Fruit fly (Drosophila melanogaster): ENCODE results near the gene CG4914.
A peak's percentile ranks its signal among the peaks of the same experiment; 100 is the strongest.

CG4914 gene

dm6 chr3L:14634773-14635563, 43.0 kb downstream of the CG4914 start (continued):
- TF ChIP-seq CG3032 (tag; optimal IDR thresholded peaks at IDR 0.05): peak; percentile 93
- TF ChIP-seq Hr38 (GFP tag; optimal IDR thresholded peaks at IDR 0.05): no peak
- peak; percentile 43 for TF ChIP-seq Lpt (GFP tag; optimal IDR thresholded peaks at IDR 0.05)
- peak; percentile 76 for TF ChIP-seq fd59A (GFP tag; optimal IDR thresholded peaks at IDR 0.05)
- peak; percentile 88 for TF ChIP-seq Ets96B (tag; optimal IDR thresholded peaks at IDR 0.05)
- no peak for TF ChIP-seq CG6276 (GFP tag; optimal IDR thresholded peaks at IDR 0.05)
- peak; percentile 91 for TF ChIP-seq topi (GFP tag; optimal IDR thresholded peaks at IDR 0.05)
- TF ChIP-seq fd85E (GFP tag; optimal IDR thresholded peaks at IDR 0.05): no peak
- TF ChIP-seq CG6808 (GFP tag; optimal IDR thresholded peaks at IDR 0.05): peak; percentile 84
- TF ChIP-seq CG6792 (GFP tag; optimal IDR thresholded peaks at IDR 0.05): peak; percentile 78
- TF ChIP-seq pdm3 (GFP tag; optimal IDR thresholded peaks at IDR 0.05): peak; percentile 68
- TF ChIP-seq eg (GFP tag; IDR thresholded peaks at IDR 0.05): 0 out of 3 replicates have a peak, but pooled peaks have one; percentile 31
- peak; percentile 84 for TF ChIP-seq spab (GFP tag; optimal IDR thresholded peaks at IDR 0.05)
- TF ChIP-seq CG1621 (tag; optimal IDR thresholded peaks at IDR 0.05): peak; percentile 55
- TF ChIP-seq CG31627 (GFP tag; optimal IDR thresholded peaks at IDR 0.05): peak; percentile 69
- peak; percentile 87 for TF ChIP-seq CG10669 (GFP tag; optimal IDR thresholded peaks at IDR 0.05)
- peak; percentile 85 for TF ChIP-seq cyc (GFP tag; optimal IDR thresholded peaks at IDR 0.05)
- TF ChIP-seq CG34406 (GFP tag; optimal IDR thresholded peaks at IDR 0.05): peak; percentile 87
- TF ChIP-seq salr (GFP tag; optimal IDR thresholded peaks at IDR 0.05): peak; percentile 30 to 54
- TF ChIP-seq CG11294 (GFP tag; IDR thresholded peaks at IDR 0.05): no peak
- TF ChIP-seq CG6163 (GFP tag; IDR thresholded peaks at IDR 0.05): peak; percentile 58
- peak; percentile 89 for TF ChIP-seq CG8632 (GFP tag; optimal IDR thresholded peaks at IDR 0.05)
- peak; percentile 83 for TF ChIP-seq acj6 (GFP tag; optimal IDR thresholded peaks at IDR 0.05)

dm6 chr3L:14634019-14634772, 43.8 kb downstream of the CG4914 start:
- TF ChIP-seq OdsH (GFP tag; optimal IDR thresholded peaks at IDR 0.05) (peak; percentile 88), CG15336 (GFP tag; IDR thresholded peaks at IDR 0.05) (peak; percentile 86), CG1621 (tag; optimal IDR thresholded peaks at IDR 0.05) (peak; percentile 92), Ets21C (GFP tag; optimal IDR thresholded peaks at IDR 0.05) (peak; percentile 75), CG7368 (GFP tag; optimal IDR thresholded peaks at IDR 0.05) (peak; percentile 89), Lpt (GFP tag; optimal IDR thresholded peaks at IDR 0.05) (peak; percentile 79), CG6276 (GFP tag; optimal IDR thresholded peaks at IDR 0.05) (peak; percentile 77), pdm3 (GFP tag; optimal IDR thresholded peaks at IDR 0.05) (peak; percentile 93), CG10631 (GFP tag; optimal IDR thresholded peaks at IDR 0.05) (peak; percentile 95), Sox102F (GFP tag; optimal IDR thresholded peaks at IDR 0.05) (peak; percentile 84), Eip93F (GFP tag; optimal IDR thresholded peaks at IDR 0.05) (peak; percentile 28), Hr4 (GFP tag; optimal IDR thresholded peaks at IDR 0.05) (peak; percentile 89), fkh (GFP tag; optimal IDR thresholded peaks at IDR 0.05) (no peak), Ets96B (tag; optimal IDR thresholded peaks at IDR 0.05) (peak; percentile 96), CG3919 (GFP tag; optimal IDR thresholded peaks at IDR 0.05) (peak; percentile 95), fd85E (GFP tag; optimal IDR thresholded peaks at IDR 0.05) (peak; percentile 88), acj6 (GFP tag; optimal IDR thresholded peaks at IDR 0.05) (peak; percentile 90), CG6808 (GFP tag; optimal IDR thresholded peaks at IDR 0.05) (peak; percentile 94), esn (GFP tag; optimal IDR thresholded peaks at IDR 0.05) (peak; percentile 90), salr (GFP tag; optimal IDR thresholded peaks at IDR 0.05) (peak; percentile 71 to 92), spab (GFP tag; optimal IDR thresholded peaks at IDR 0.05) (peak; percentile 95), CG6792 (GFP tag; optimal IDR thresholded peaks at IDR 0.05) (peak; percentile 91), eg (GFP tag; IDR thresholded peaks at IDR 0.05) (peak; percentile 87), Smox (GFP tag; optimal IDR thresholded peaks at IDR 0.05) (peak; percentile 81), CG8119 (GFP tag; IDR thresholded peaks at IDR 0.05) (peak; percentile 91), CG32006 (GFP tag; optimal IDR thresholded peaks at IDR 0.05) (peak; percentile 84), Eip75B (GFP tag; optimal IDR thresholded peaks at IDR 0.05) (peak; percentile 95), Sox14 (GFP tag; optimal IDR thresholded peaks at IDR 0.05) (peak; percentile 93), dac (GFP tag; optimal IDR thresholded peaks at IDR 0.05) (peak; percentile 16), CG3032 (tag; optimal IDR thresholded peaks at IDR 0.05) (peak; percentile 96), net (GFP tag; optimal IDR thresholded peaks at IDR 0.05) (peak; percentile 89), CG9139 (GFP tag; optimal IDR thresholded peaks at IDR 0.05) (peak; percentile 88), CG4318 (GFP tag; optimal IDR thresholded peaks at IDR 0.05) (peak; percentile 62), fd59A (GFP tag; optimal IDR thresholded peaks at IDR 0.05) (peak; percentile 93), Blimp-1 (GFP tag; optimal IDR thresholded peaks at IDR 0.05) (peak; percentile 54)
